Fruit fly (Drosophila melanogaster) whole organism, wandering third instar larva: ENCODE measurements around the gene CG13700.

ENCODE experiments used
- Abd-B ChIP-seq: fragments of >200 bp; optimal IDR thresholded peaks from 2 replicates; lab custom pipeline; 2017; ENCODE audit warnings: missing biosample characterization, missing genetic modification characterization
- CG9705 ChIP-seq: fragments of 200-800 bp; sonication (Bioruptor generic); optimal IDR thresholded peaks from 2 replicates; lab custom pipeline; 2018; ENCODE audit warnings: missing biosample characterization, mild to moderate bottlenecking, missing genetic modification characterization
- CrebA ChIP-seq: fragments of 200-800 bp; sonication (Bioruptor generic); optimal IDR thresholded peaks from 2 replicates; lab custom pipeline; 2016; ENCODE audit warnings: missing biosample characterization, mild to moderate bottlenecking, missing genetic modification characterization, borderline replicate concordance
- Dfd ChIP-seq: fragments of >200 bp; optimal IDR thresholded peaks from 2 replicates; lab custom pipeline; 2017; ENCODE audit warnings: missing biosample characterization, missing genetic modification characterization
- Dif ChIP-seq: fragments of 200-275, 200-300 bp; sonication (Bioruptor generic); optimal IDR thresholded peaks from 2 replicates; lab custom pipeline; 2018; ENCODE audit warnings: missing biosample characterization, missing genetic modification characterization; ENCODE audit not compliant: partially characterized antibody
- HLH106 ChIP-seq: fragments of 200-800 bp; optimal IDR thresholded peaks from 3 replicates; lab custom pipeline; 2019; ENCODE audit warnings: missing biosample characterization, mild to moderate bottlenecking, missing genetic modification characterization, moderate library complexity
- Hnf4 ChIP-seq: fragments of 200-800 bp; sonication (Bioruptor generic); optimal IDR thresholded peaks from 2 replicates; lab custom pipeline; 2016; ENCODE audit warnings: missing biosample characterization, mild to moderate bottlenecking, missing genetic modification characterization
- Hr78 ChIP-seq: fragments of >200 bp; optimal IDR thresholded peaks from 2 replicates; lab custom pipeline; 2017; ENCODE audit warnings: missing biosample characterization, missing genetic modification characterization
- Jra ChIP-seq: sonication (Bioruptor generic); optimal IDR thresholded peaks from 2 replicates; lab custom pipeline; 2016; ENCODE audit warnings: missing biosample characterization, missing genetic modification characterization
- Mio ChIP-seq: sonication (Bioruptor generic); optimal IDR thresholded peaks from 2 replicates; lab custom pipeline; 2016; ENCODE audit warnings: missing biosample characterization, missing genetic modification characterization
- Myc ChIP-seq: fragments of >200 bp; optimal IDR thresholded peaks from 2 replicates; lab custom pipeline; 2017
- N ChIP-seq: fragments of >200 bp; optimal IDR thresholded peaks from 2 replicates; lab custom pipeline; 2018; ENCODE audit warnings: missing biosample characterization, missing external identifiers, missing genetic modification characterization
- OdsH ChIP-seq: fragments of 200-800 bp; sonication (Bioruptor generic); optimal IDR thresholded peaks from 2 replicates; lab custom pipeline; 2016; ENCODE audit warnings: missing biosample characterization, mild to moderate bottlenecking, missing genetic modification characterization
- Rel ChIP-seq, 2 experiments: fragments of 200-800 bp; sonication (Bioruptor generic) in 1 of 2; optimal IDR thresholded peaks; 2 replicates in 1 of 2; 3 replicates in 1 of 2; lab custom pipeline; 2016 to 2019; ENCODE audit warnings: mild to moderate bottlenecking in 2 of 2, missing biosample characterization in 2 of 2, missing genetic modification characterization in 2 of 2, moderate library complexity in 1 of 2
- Sp1 ChIP-seq: fragments of 200-800 bp; sonication (Bioruptor generic); optimal IDR thresholded peaks from 3 replicates; lab custom pipeline; 2019; ENCODE audit warnings: missing biosample characterization, mild to moderate bottlenecking, missing genetic modification characterization, moderate library complexity
- Vsx2 ChIP-seq: fragments of 200-300, 225-300 bp; sonication (Bioruptor generic); optimal IDR thresholded peaks from 2 replicates; lab custom pipeline; 2018; ENCODE audit warnings: missing biosample characterization, missing genetic modification characterization; ENCODE audit not compliant: partially characterized antibody
- br ChIP-seq: fragments of 200-800 bp; sonication (Bioruptor generic); optimal IDR thresholded peaks from 2 replicates; lab custom pipeline; 2016; ENCODE audit warnings: missing biosample characterization, missing genetic modification characterization
- dl ChIP-seq, 2 experiments: fragments of 175-275, 200-275 bp in 1 of 2; fragments of 200-275 bp in 1 of 2; sonication (Bioruptor generic); optimal IDR thresholded peaks; lab custom pipeline; 2018; ENCODE audit warnings: mild to moderate bottlenecking in 2 of 2, missing biosample characterization in 2 of 2, missing genetic modification characterization in 2 of 2, moderate library complexity in 2 of 2; ENCODE audit not compliant: partially characterized antibody in 2 of 2, insufficient read depth in 1 of 2
- dmrt93B ChIP-seq: fragments of 200-800 bp; sonication (Bioruptor generic); optimal IDR thresholded peaks from 2 replicates; lab custom pipeline; 2018; ENCODE audit warnings: missing biosample characterization, mild to moderate bottlenecking, missing genetic modification characterization
- dsf ChIP-seq: sonication (Bioruptor generic); optimal IDR thresholded peaks from 2 replicates; lab custom pipeline; 2016; ENCODE audit warnings: missing biosample characterization, missing genetic modification characterization, borderline replicate concordance
- ey ChIP-seq: fragments of 200-800 bp; sonication (Bioruptor generic); optimal IDR thresholded peaks from 2 replicates; lab custom pipeline; 2016; ENCODE audit warnings: missing biosample characterization, missing genetic modification characterization
- foxo ChIP-seq, 2 experiments: fragments of 200-800 bp; sonication (Bioruptor generic); optimal IDR thresholded peaks; 2 replicates in 1 of 2; 3 replicates in 1 of 2; lab custom pipeline; 2016 to 2017; ENCODE audit warnings: missing biosample characterization in 2 of 2, missing genetic modification characterization in 2 of 2
- fru ChIP-seq: fragments of 200-800 bp; sonication (Bioruptor generic); optimal IDR thresholded peaks from 3 replicates; lab custom pipeline; 2016; ENCODE audit warnings: missing biosample characterization, mild to moderate bottlenecking, missing genetic modification characterization
- h ChIP-seq: fragments of 200-800 bp; sonication (Bioruptor generic); optimal IDR thresholded peaks from 3 replicates; lab custom pipeline; 2016; ENCODE audit warnings: missing biosample characterization, mild to moderate bottlenecking, missing genetic modification characterization
- jim ChIP-seq: fragments of 175-275, 200-325 bp; sonication (Bioruptor generic); optimal IDR thresholded peaks from 2 replicates; lab custom pipeline; 2016; ENCODE audit warnings: missing biosample characterization, mild to moderate bottlenecking, missing genetic modification characterization
- lola ChIP-seq: fragments of >200 bp; optimal IDR thresholded peaks from 2 replicates; lab custom pipeline; 2017; ENCODE audit warnings: missing biosample characterization, missing genetic modification characterization
- pan ChIP-seq: fragments of >200 bp; optimal IDR thresholded peaks from 2 replicates; lab custom pipeline; 2017
- psq ChIP-seq: fragments of 200-800 bp; sonication (Bioruptor generic); optimal IDR thresholded peaks from 3 replicates; lab custom pipeline; 2017; ENCODE audit warnings: missing biosample characterization, mild to moderate bottlenecking, missing genetic modification characterization, moderate library complexity
- rgr ChIP-seq: fragments of 200-800 bp; sonication (Bioruptor generic); optimal IDR thresholded peaks from 3 replicates; lab custom pipeline; 2016; ENCODE audit warnings: missing biosample characterization, mild to moderate bottlenecking, missing genetic modification characterization
- sv ChIP-seq: fragments of 200-800 bp; sonication (Bioruptor generic); optimal IDR thresholded peaks from 3 replicates; lab custom pipeline; 2016; ENCODE audit warnings: missing biosample characterization, missing genetic modification characterization
- tai ChIP-seq: sonication (Bioruptor generic); optimal IDR thresholded peaks from 2 replicates; lab custom pipeline; 2016; ENCODE audit warnings: missing biosample characterization, missing genetic modification characterization
- usp ChIP-seq: fragments of >200 bp; optimal IDR thresholded peaks from 2 replicates; lab custom pipeline; 2017; ENCODE audit warnings: missing biosample characterization, missing genetic modification characterization
- woc ChIP-seq: sonication (Bioruptor generic); optimal IDR thresholded peaks from 2 replicates; lab custom pipeline; 2016; ENCODE audit warnings: missing biosample characterization, mild to moderate bottlenecking, missing genetic modification characterization

Gene CG13700

DNA sequence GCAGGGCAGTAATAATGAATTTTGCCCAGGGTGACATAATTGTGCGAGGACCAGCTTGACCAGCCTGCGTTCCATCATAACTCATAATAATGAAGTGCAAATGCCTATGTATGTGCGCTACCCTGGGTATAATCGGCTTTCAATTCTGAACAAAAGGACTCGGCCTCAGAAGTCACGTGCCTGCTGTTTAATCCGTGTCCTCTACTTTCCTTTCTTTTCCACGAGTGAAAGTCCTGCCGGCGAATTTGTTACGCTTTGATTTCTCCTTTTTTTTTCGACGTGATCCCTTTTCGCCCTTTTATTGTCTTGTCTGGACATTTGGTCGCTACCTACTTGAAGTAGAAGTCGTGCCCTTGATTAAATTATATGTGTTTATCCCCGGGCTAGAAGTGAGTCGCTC lies 4.6 kb downstream of the CG13700 start:
- no peak for TF ChIP-seq Hr78
- TF ChIP-seq CrebA (GFP tag; lab: Kevin White, UChicago): no peak
- TF ChIP-seq CG9705 (GFP tag; lab: Kevin White, UChicago): no peak
- TF ChIP-seq foxo (GFP tag; optimal IDR thresholded peaks at IDR 0.05; lab: Kevin White, UChicago): no peak
- no peak for TF ChIP-seq h (GFP tag; lab: Kevin White, UChicago)
- no peak for TF ChIP-seq lola (GFP tag; lab: Kevin White, UChicago)
- no peak for TF ChIP-seq Abd-B (GFP tag; lab: Kevin White, UChicago)
- no peak for TF ChIP-seq Dif (GFP tag; lab: Kevin White, UChicago)
- no peak for TF ChIP-seq jim (GFP tag; lab: Kevin White, UChicago)
- TF ChIP-seq, all 38 proteins: peak for 0

DNA sequence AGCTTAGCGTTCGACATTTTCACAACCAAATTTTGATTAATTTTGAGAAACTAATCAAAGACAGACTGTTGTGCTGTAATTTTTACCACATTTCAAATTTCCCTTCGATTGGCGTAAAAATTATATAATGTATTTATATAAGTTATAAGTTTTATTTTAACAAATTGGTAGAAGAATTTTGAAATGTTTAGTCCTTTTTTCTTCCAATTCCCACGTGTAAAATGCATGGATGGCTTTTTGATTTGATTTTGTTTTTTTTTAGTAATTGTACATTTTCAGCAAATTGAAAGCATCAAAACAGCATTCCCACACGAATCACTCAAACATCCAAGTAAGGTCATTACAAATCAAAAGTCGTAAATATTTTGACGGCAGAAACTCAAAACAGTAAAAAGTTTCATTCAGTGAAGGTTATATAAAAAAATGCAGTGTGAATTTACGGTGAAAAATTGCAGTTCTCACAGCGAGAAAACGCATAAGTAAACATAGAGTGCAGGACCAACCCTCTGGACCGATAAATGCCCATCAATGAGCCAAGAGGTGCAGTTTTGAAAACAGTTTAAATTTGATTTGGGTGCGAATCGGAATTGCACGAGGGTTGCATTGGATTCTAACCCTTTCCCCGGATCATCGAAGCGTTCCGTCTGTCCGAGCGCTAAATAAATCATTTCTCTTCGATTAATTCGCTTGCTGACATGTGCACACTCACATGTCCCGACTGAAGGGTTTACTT lies 6.7 kb downstream of the CG13700 start, which contains the start of gene CG5103:
CG5103 (minus strand) TSS at position 51 of the 733 bp plus-strand sequence.
- TF ChIP-seq HLH106 (tag; lab: Kevin White, UChicago): no peak
- no peak for TF ChIP-seq dl (GFP tag; optimal IDR thresholded peaks at IDR 0.05; lab: Kevin White, UChicago; ENCODE audit: insufficient read depth in 1 of 2, partially characterized antibody in 2 of 2)
- no peak for TF ChIP-seq jim (GFP tag; lab: Kevin White, UChicago)
- no peak for TF ChIP-seq tai (GFP tag; lab: Kevin White, UChicago)
- no peak for TF ChIP-seq sv (GFP tag; lab: Kevin White, UChicago)
- TF ChIP-seq fru: no peak
- no peak for TF ChIP-seq OdsH (GFP tag; lab: Kevin White, UChicago)
- TF ChIP-seq Mio (GFP tag; lab: Kevin White, UChicago): no peak
- TF ChIP-seq Vsx2 (GFP tag; lab: Kevin White, UChicago): no peak
- TF ChIP-seq dsf (GFP tag; lab: Kevin White, UChicago): no peak
- TF ChIP-seq Myc (lab: Kevin White, UChicago): no peak
- no peak for TF ChIP-seq Hnf4 (GFP tag; lab: Kevin White, UChicago)
- TF ChIP-seq psq (GFP tag; lab: Kevin White, UChicago): no peak
- no peak for TF ChIP-seq Dif (GFP tag; lab: Kevin White, UChicago)

DNA sequence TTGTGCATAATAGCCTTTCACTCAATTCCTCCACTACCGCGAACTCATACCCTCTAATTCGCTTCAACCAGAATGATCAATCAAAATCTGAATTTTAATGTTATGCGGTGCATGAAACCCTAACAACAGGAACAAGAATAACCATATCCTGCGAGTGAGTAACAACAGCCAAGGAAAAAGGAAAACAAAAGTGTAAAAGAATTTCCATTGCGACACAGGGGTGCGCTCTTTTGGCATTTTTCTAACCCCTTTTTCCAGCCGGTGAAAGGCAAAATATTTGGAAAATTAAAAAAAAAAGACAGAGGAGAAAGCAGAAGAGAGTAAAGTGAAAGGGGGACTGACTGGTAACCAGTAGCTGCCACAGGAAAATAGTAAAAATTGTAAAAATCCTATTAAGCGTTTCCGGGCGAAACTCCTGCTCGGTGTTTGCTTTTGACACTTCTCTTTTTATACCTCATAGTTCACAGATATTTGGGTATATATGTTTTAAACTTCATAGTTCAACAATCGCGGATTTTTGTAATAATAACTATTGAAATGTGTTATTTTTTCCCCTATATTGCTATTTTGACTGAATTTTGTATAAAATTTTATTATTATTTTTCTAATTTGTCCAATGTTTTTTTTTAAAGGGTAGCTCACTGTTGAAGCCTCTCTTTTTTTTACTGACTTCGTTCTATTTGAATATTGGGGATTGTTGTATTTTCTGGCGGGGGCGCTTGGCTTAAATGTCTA lies 10.9 kb downstream of the CG13700 start:
- no peak for TF ChIP-seq CG9705 (GFP tag; lab: Kevin White, UChicago)
- TF ChIP-seq h (GFP tag; lab: Kevin White, UChicago): no peak
- no peak for TF ChIP-seq dmrt93B (GFP tag; lab: Kevin White, UChicago)
- no peak for TF ChIP-seq jim (GFP tag; lab: Kevin White, UChicago)
- no peak for TF ChIP-seq Mio (GFP tag; lab: Kevin White, UChicago)
- no peak for TF ChIP-seq Dfd (GFP tag; lab: Kevin White, UChicago)
- no peak for TF ChIP-seq tai (GFP tag; lab: Kevin White, UChicago)
- no peak for TF ChIP-seq Vsx2 (GFP tag; lab: Kevin White, UChicago)
- TF ChIP-seq dl (GFP tag; optimal IDR thresholded peaks at IDR 0.05; lab: Kevin White, UChicago; ENCODE audit: insufficient read depth in 1 of 2, partially characterized antibody in 2 of 2): no peak
- TF ChIP-seq Hr78: no peak
- TF ChIP-seq Jra: no peak
- TF ChIP-seq pan: no peak
- TF ChIP-seq sv (GFP tag; lab: Kevin White, UChicago): no peak
- TF ChIP-seq OdsH (GFP tag; lab: Kevin White, UChicago): no peak
- no peak for TF ChIP-seq Myc (lab: Kevin White, UChicago)
- TF ChIP-seq Sp1 (GFP tag; lab: Kevin White, UChicago): no peak
- no peak for TF ChIP-seq br (GFP tag; lab: Kevin White, UChicago)
- no peak for TF ChIP-seq Rel (GFP tag; optimal IDR thresholded peaks at IDR 0.05; lab: Kevin White, UChicago)
- TF ChIP-seq Rel (tag; optimal IDR thresholded peaks at IDR 0.05; lab: Kevin White, UChicago): no peak

DNA sequence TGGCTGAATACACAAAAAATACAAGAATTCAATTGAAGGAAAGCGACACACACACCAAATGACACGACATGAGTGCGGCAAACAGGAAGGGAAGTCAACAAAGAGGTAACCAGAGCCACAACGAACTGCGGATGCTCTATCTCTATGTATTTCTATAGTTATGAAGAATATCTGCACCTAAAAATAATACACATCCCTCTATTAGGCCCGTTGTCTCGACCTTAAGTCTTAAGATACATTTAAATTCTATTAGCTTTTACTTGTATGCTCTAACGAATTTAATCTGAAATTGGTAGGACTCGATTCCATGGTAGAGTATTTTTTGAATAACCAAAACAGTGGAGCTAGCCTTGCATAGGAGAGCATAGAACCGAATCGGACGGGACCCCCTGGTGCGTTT lies 19.8 kb downstream of the CG13700 start:
- TF ChIP-seq N (GFP tag; lab: Kevin White, UChicago) (no peak), usp (GFP tag; lab: Kevin White, UChicago) (no peak), h (GFP tag; lab: Kevin White, UChicago) (peak; percentile 41), rgr (GFP tag; lab: Kevin White, UChicago) (peak; percentile 11), OdsH (GFP tag; lab: Kevin White, UChicago) (peak; percentile 21), sv (GFP tag; lab: Kevin White, UChicago) (peak; percentile 86), fru (peak; percentile 27), foxo (GFP tag; optimal IDR thresholded peaks at IDR 0.05; lab: Kevin White, UChicago) (peak in 1 of 2 experiments; percentile 51), Hr78 (no peak), Abd-B (GFP tag; lab: Kevin White, UChicago) (no peak), ey (GFP tag; lab: Kevin White, UChicago) (peak; percentile 42), psq (GFP tag; lab: Kevin White, UChicago) (peak; percentile 14), CrebA (GFP tag; lab: Kevin White, UChicago) (no peak), br (GFP tag; lab: Kevin White, UChicago) (peak; percentile 12), dmrt93B (GFP tag; lab: Kevin White, UChicago) (peak; percentile 9), HLH106 (tag; lab: Kevin White, UChicago) (peak; percentile 36), woc (peak; percentile 12)
